Fruit fly (Drosophila melanogaster) whole organism, adult: ENCODE measurements around the gene CG6432.

Experiments used
- CG12768 ChIP-seq: fragments of 200-800 bp; sonication (Bioruptor generic); optimal IDR thresholded peaks from 2 replicates; lab custom pipeline; 2017; ENCODE audit warnings: missing biosample characterization, missing genetic modification characterization, mild to moderate bottlenecking, moderate library complexity, missing genetic modification reagents
- CG14711 ChIP-seq: fragments of 200-800 bp; sonication (Bioruptor generic); optimal IDR thresholded peaks from 2 replicates; lab custom pipeline; 2018; ENCODE audit warnings: missing biosample characterization, mild to moderate bottlenecking, missing genetic modification characterization, moderate library complexity
- Clk ChIP-seq: fragments of 200-800 bp; sonication (Bioruptor generic); optimal IDR thresholded peaks from 2 replicates; lab custom pipeline; 2017; ENCODE audit warnings: missing biosample characterization, missing genetic modification characterization
- Crg-1 ChIP-seq: fragments of 200-800 bp; sonication (Bioruptor generic); optimal IDR thresholded peaks from 2 replicates; lab custom pipeline; 2016; ENCODE audit warnings: missing biosample characterization, missing genetic modification characterization
- Hr96 ChIP-seq: fragments of 200-800 bp; sonication (Bioruptor generic); optimal IDR thresholded peaks from 2 replicates; lab custom pipeline; 2016; ENCODE audit warnings: missing biosample characterization, missing genetic modification characterization
- Mnt ChIP-seq: fragments of 200-800 bp; sonication (Bioruptor generic); optimal IDR thresholded peaks from 2 replicates; lab custom pipeline; 2016; ENCODE audit warnings: missing biosample characterization, mild to moderate bottlenecking, missing genetic modification characterization
- tj ChIP-seq: fragments of 200-800 bp; sonication (Bioruptor generic); optimal IDR thresholded peaks from 3 replicates; lab custom pipeline; 2017; ENCODE audit warnings: missing biosample characterization, mild to moderate bottlenecking, missing genetic modification characterization, moderate library complexity

DNA sequence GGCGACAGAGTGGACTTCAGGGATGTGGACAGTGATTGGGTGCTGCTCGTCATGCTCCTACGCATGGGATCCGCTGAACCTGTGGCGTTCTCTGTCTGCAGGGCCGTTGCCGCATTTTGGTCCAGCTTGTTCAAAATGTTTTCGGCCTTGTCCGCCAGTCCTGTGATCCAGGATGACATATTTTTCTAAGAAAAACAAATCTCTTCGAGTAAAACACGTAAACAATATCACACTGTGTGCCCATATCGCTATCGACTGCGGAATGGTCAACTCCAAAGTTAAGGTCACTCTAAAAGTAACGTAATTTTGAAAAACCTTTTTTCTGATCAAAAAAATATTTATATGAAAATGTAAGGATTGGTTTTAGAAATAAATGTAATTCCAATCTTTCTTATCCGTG is 21.0 kb downstream of the CG6432 start, which contains the start of gene Golgin84:
- TF ChIP-seq CG14711 (no peak), CG12768 (GFP tag; lab: Kevin White, UChicago) (no peak), Crg-1 (no peak), Clk (no peak), Mnt (GFP tag; lab: Kevin White, UChicago) (no peak), Hr96 (GFP tag; lab: Kevin White, UChicago) (no peak), tj (no peak)
